Fruit fly (Drosophila melanogaster) whole organism, embryonic: ENCODE data around the gene Hsp67Ba.

Experiments used
- Abd-B ChIP-seq: fragments of 200-800 bp; sonication (Bioruptor generic); optimal IDR thresholded peaks from 2 replicates; lab custom pipeline; 2018; ENCODE audit warnings: missing biosample characterization, mild to moderate bottlenecking, missing genetic modification characterization, moderate library complexity
- Aef1 ChIP-seq: fragments of 200-800 bp; sonication (Bioruptor generic); IDR thresholded peaks from 3 replicates; pipeline ENCODE4 v1.3.6; 2022; ENCODE audit warnings: missing biosample characterization, missing genetic modification characterization
- Atf6 ChIP-seq: fragments of 200-800 bp; sonication (Bioruptor generic); IDR thresholded peaks from 2 replicates; pipeline ENCODE4 v1.3.6; 2022; ENCODE audit warnings: missing biosample characterization, missing genetic modification characterization
- BEAF-32 ChIP-seq: fragments of 200-800 bp; sonication (Bioruptor generic); optimal IDR thresholded peaks from 3 replicates; lab custom pipeline; 2017; ENCODE audit warnings: missing biosample characterization, missing genetic modification characterization, mild to moderate bottlenecking, moderate library complexity, missing genetic modification reagents
- CG1024 ChIP-seq: fragments of 200-800 bp; sonication (Bioruptor generic); IDR thresholded peaks from 2 replicates; pipeline ENCODE4 v1.3.6; 2022; ENCODE audit warnings: missing biosample characterization, missing genetic modification characterization
- CG10321 ChIP-seq: fragments of 200-800 bp; sonication (Bioruptor generic); IDR thresholded peaks from 2 replicates; pipeline ENCODE4 v1.3.6; 2022; ENCODE audit warnings: missing biosample characterization, missing genetic modification characterization
- CG10979 ChIP-seq: fragments of 200-800 bp; sonication (Bioruptor generic); optimal IDR thresholded peaks from 2 replicates; lab custom pipeline; 2018; ENCODE audit warnings: missing biosample characterization, mild to moderate bottlenecking, missing genetic modification characterization, moderate library complexity
- CG12659 ChIP-seq: fragments of 200-800 bp; sonication (Bioruptor generic); optimal IDR thresholded peaks from 3 replicates; lab custom pipeline; 2017; ENCODE audit warnings: mild to moderate bottlenecking, missing biosample characterization, missing genetic modification reagents, missing genetic modification characterization
- CG12769 ChIP-seq: fragments of 200-800 bp; sonication (Bioruptor generic); optimal IDR thresholded peaks from 2 replicates; lab custom pipeline; 2019; ENCODE audit warnings: missing biosample characterization, mild to moderate bottlenecking, missing genetic modification characterization, moderate library complexity
- CG14050 ChIP-seq: fragments of 200-800 bp; sonication (Bioruptor generic); IDR thresholded peaks from 3 replicates; pipeline ENCODE4 v1.3.6; 2022; ENCODE audit warnings: missing biosample characterization, missing genetic modification characterization
- CG14965 ChIP-seq: fragments of 200-800 bp; sonication (Bioruptor generic); optimal IDR thresholded peaks from 2 replicates; lab custom pipeline; 2016; ENCODE audit warnings: missing biosample characterization, missing genetic modification characterization, borderline replicate concordance
- CG18476 ChIP-seq: fragments of 200-800 bp; sonication (Bioruptor generic); optimal IDR thresholded peaks from 2 replicates; lab custom pipeline; 2016; ENCODE audit warnings: missing biosample characterization, mild to moderate bottlenecking, missing genetic modification characterization
- CG2120 ChIP-seq: fragments of 200-800 bp; sonication (Bioruptor generic); optimal IDR thresholded peaks from 3 replicates; lab custom pipeline; 2016; ENCODE audit warnings: missing biosample characterization, missing genetic modification characterization
- CG3065 ChIP-seq: fragments of 200-800 bp; sonication (Bioruptor generic); optimal IDR thresholded peaks from 2 replicates; lab custom pipeline; 2016; ENCODE audit warnings: missing biosample characterization, missing genetic modification characterization
- CG3995 ChIP-seq: fragments of 200-800 bp; sonication (Bioruptor generic); optimal IDR thresholded peaks from 3 replicates; lab custom pipeline; 2016; ENCODE audit warnings: missing biosample characterization, missing genetic modification characterization
- CG6175 ChIP-seq: fragments of 200-800 bp; sonication (Bioruptor generic); IDR thresholded peaks from 3 replicates; pipeline ENCODE4 v1.3.6; 2022; ENCODE audit warnings: missing biosample characterization, missing genetic modification characterization
- CG7987 ChIP-seq: fragments of 200-800 bp; sonication (Bioruptor generic); optimal IDR thresholded peaks from 2 replicates; lab custom pipeline; 2018; ENCODE audit warnings: missing biosample characterization, mild to moderate bottlenecking, missing genetic modification characterization, moderate library complexity
- CG8290 ChIP-seq, 3 experiments: fragments of 200-800 bp; sonication (Bioruptor generic); optimal IDR thresholded peaks; 2 replicates each; lab custom pipeline; 2016 to 2019; ENCODE audit warnings: missing biosample characterization in 3 of 3, missing genetic modification characterization in 3 of 3, mild to moderate bottlenecking in 2 of 3, moderate library complexity in 1 of 3
- Drgx ChIP-seq: fragments of 200-800 bp; sonication (Bioruptor generic); IDR thresholded peaks from 2 replicates; pipeline ENCODE4 v1.3.6; 2022; ENCODE audit warnings: missing biosample characterization, missing genetic modification characterization
- Eip74EF ChIP-seq, 2 experiments: fragments of 200-800 bp in 1 of 2; fragments of >200 bp in 1 of 2; sonication (Bioruptor generic) in 1 of 2; optimal IDR thresholded peaks; 2 replicates each; lab custom pipeline; 2017 to 2019; ENCODE audit warnings: missing biosample characterization in 2 of 2, missing genetic modification characterization in 2 of 2, mild to moderate bottlenecking in 1 of 2, moderate library complexity in 1 of 2
- Hr78 ChIP-seq, 2 experiments: fragments of 200-800 bp in 1 of 2; fragments of >200 bp in 1 of 2; sonication (Bioruptor generic) in 1 of 2; optimal IDR thresholded peaks; 2 replicates each; lab custom pipeline; 2017 to 2019; ENCODE audit warnings: missing biosample characterization in 2 of 2, missing genetic modification characterization in 2 of 2, mild to moderate bottlenecking in 1 of 2, moderate library complexity in 1 of 2
- Med ChIP-seq: fragments of 200-800 bp; sonication (Bioruptor generic); peaks from one replicate; lab custom pipeline; 2016; ENCODE audit warnings: missing biosample characterization, missing genetic modification characterization, mild to moderate bottlenecking, inconsistent platforms, moderate library complexity
- Rfx ChIP-seq: fragments of 200-800 bp; sonication (Bioruptor generic); IDR thresholded peaks from 2 replicates; pipeline ENCODE4 v1.3.6; 2022; ENCODE audit warnings: missing biosample characterization, missing genetic modification characterization
- Side ChIP-seq: fragments of 200-800 bp; sonication (Bioruptor generic); optimal IDR thresholded peaks from 2 replicates; lab custom pipeline; 2016; ENCODE audit warnings: missing biosample characterization, missing genetic modification characterization
- Trl ChIP-seq, 3 experiments: fragments of >200 bp in 2 of 3; fragments of 200-800 bp in 1 of 3; sonication (Bioruptor generic) in 1 of 3; optimal IDR thresholded peaks; 2 replicates in 1 of 3; 3 replicates in 2 of 3; lab custom pipeline; 2016 to 2017; ENCODE audit warnings: missing biosample characterization in 1 of 3, missing genetic modification characterization in 1 of 3
- abd-A ChIP-seq: fragments of 200-800 bp; sonication (Bioruptor generic); optimal IDR thresholded peaks from 3 replicates; lab custom pipeline; 2019; ENCODE audit warnings: missing biosample characterization, mild to moderate bottlenecking, missing genetic modification characterization, moderate library complexity
- aop ChIP-seq: fragments of 200-800 bp; sonication (Bioruptor generic); IDR thresholded peaks from 2 replicates; pipeline ENCODE4 v1.3.6; 2022; ENCODE audit warnings: missing biosample characterization, missing genetic modification characterization
- bcd ChIP-seq: fragments of 200-800 bp; sonication (Bioruptor generic); optimal IDR thresholded peaks from 2 replicates; lab custom pipeline; 2017; ENCODE audit warnings: missing biosample characterization, mild to moderate bottlenecking, missing genetic modification characterization
- cg ChIP-seq: fragments of 200-800 bp; sonication (Bioruptor generic); optimal IDR thresholded peaks from 3 replicates; lab custom pipeline; 2019; ENCODE audit warnings: missing biosample characterization, mild to moderate bottlenecking, missing genetic modification characterization, moderate library complexity
- chif ChIP-seq, 2 experiments: fragments of 200-800 bp; sonication (Bioruptor generic); optimal IDR thresholded peaks; 3 replicates each; lab custom pipeline; 2016; ENCODE audit warnings: missing biosample characterization in 2 of 2, missing genetic modification characterization in 2 of 2
- ci ChIP-seq: fragments of 200-800 bp; sonication (Bioruptor generic); IDR thresholded peaks from 3 replicates; pipeline ENCODE4 v1.3.6; 2022; ENCODE audit warnings: missing biosample characterization, missing genetic modification characterization
- dpn ChIP-seq, 2 experiments: fragments of 200-800 bp; sonication (Bioruptor generic); optimal IDR thresholded peaks; 3 replicates each; lab custom pipeline; 2016; ENCODE audit warnings: missing biosample characterization in 2 of 2, missing genetic modification characterization in 2 of 2
- exex ChIP-seq: fragments of 200-800 bp; sonication (Bioruptor generic); optimal IDR thresholded peaks from 4 replicates; lab custom pipeline; 2018; ENCODE audit warnings: missing biosample characterization, mild to moderate bottlenecking, missing genetic modification characterization, moderate library complexity
- ftz-f1 ChIP-seq: fragments of 200-800 bp; sonication (Bioruptor generic); optimal IDR thresholded peaks from 2 replicates; lab custom pipeline; 2016; ENCODE audit warnings: missing biosample characterization, missing genetic modification characterization
- klu ChIP-seq: fragments of 200-800 bp; sonication (Bioruptor generic); IDR thresholded peaks from 2 replicates; pipeline ENCODE4 v1.3.6; 2022; ENCODE audit warnings: missing biosample characterization, missing genetic modification characterization
- kni ChIP-seq: fragments of 200-800 bp; sonication (Bioruptor generic); optimal IDR thresholded peaks from 3 replicates; lab custom pipeline; 2017; ENCODE audit warnings: mild to moderate bottlenecking, missing biosample characterization, missing genetic modification reagents, missing genetic modification characterization
- nom ChIP-seq: fragments of 200-800 bp; sonication (Bioruptor generic); optimal IDR thresholded peaks from 2 replicates; lab custom pipeline; 2017; ENCODE audit warnings: missing biosample characterization, missing genetic modification characterization, mild to moderate bottlenecking, moderate library complexity, missing genetic modification reagents
- sr ChIP-seq: fragments of 200-800 bp; sonication (Bioruptor generic); IDR thresholded peaks from 3 replicates; pipeline ENCODE4 v1.3.6; 2022; ENCODE audit warnings: missing biosample characterization, missing genetic modification characterization
- stc ChIP-seq: fragments of 200-800 bp; sonication (Bioruptor generic); IDR thresholded peaks from 2 replicates; pipeline ENCODE4 v1.3.6; 2022; ENCODE audit warnings: missing biosample characterization, missing genetic modification characterization
- tap ChIP-seq: fragments of 200-800 bp; optimal IDR thresholded peaks from 3 replicates; lab custom pipeline; 2019; ENCODE audit warnings: missing biosample characterization, mild to moderate bottlenecking, missing genetic modification characterization, moderate library complexity
- tin ChIP-seq: fragments of 200-800 bp; sonication (Bioruptor generic); optimal IDR thresholded peaks from 3 replicates; lab custom pipeline; 2016; ENCODE audit warnings: missing biosample characterization, missing genetic modification characterization
- ttk ChIP-seq: fragments of 200-800 bp; sonication (Bioruptor generic); IDR thresholded peaks from 2 replicates; pipeline ENCODE4 v2.1.2; 2022; ENCODE audit warnings: missing biosample characterization, missing genetic modification characterization
- vvl ChIP-seq: fragments of 200-800 bp; sonication (Bioruptor generic); IDR thresholded peaks from 2 replicates; pipeline ENCODE4 v1.3.6; 2022; ENCODE audit warnings: missing biosample characterization, missing genetic modification characterization

The Hsp67Ba gene

dm6 chr3L:9339021-9339420 lies 40.3 kb downstream of the Hsp67Ba start (continued):
- TF ChIP-seq CG2120 (GFP tag; lab: Kevin White, UChicago) (peak; percentile 21), Rfx (GFP tag; lab: Robert Waterston, UW) (0 out of 2 replicates have a peak, but pooled peaks have one; percentile 25)

DNA sequence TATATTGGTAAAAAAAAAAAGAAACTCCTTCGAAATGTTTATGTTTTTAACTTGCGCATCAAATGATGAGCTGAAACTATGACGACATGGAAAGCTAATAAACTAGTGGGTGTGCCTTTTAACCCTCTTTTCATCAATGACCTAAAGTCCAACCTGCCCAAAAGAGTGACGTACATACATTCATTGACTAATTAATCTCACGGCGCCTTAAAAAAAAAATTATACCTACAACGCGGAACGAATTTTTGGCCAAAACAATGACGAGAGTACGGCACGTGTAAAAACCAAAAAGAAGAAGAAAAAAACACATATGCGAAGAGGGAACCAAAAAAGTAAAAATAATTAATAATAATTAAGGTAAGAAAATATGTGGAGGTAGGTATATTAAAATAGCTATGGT lies 40.8 kb downstream of the Hsp67Ba start, which contains the start of gene PGRP-LC:
PGRP-LC (plus strand) TSS at position 301 of the 400 bp plus-strand sequence.
- TF ChIP-seq tin (GFP tag; lab: Kevin White, UChicago) (no peak), CG1024 (no peak), CG3995 (GFP tag; lab: Kevin White, UChicago) (no peak), dpn (GFP tag; optimal IDR thresholded peaks at IDR 0.05; lab: Kevin White, UChicago) (no peak), BEAF-32 (no peak), Abd-B (GFP tag; lab: Kevin White, UChicago) (no peak)
- TF ChIP-seq, all 482 proteins: peak for 0

DNA sequence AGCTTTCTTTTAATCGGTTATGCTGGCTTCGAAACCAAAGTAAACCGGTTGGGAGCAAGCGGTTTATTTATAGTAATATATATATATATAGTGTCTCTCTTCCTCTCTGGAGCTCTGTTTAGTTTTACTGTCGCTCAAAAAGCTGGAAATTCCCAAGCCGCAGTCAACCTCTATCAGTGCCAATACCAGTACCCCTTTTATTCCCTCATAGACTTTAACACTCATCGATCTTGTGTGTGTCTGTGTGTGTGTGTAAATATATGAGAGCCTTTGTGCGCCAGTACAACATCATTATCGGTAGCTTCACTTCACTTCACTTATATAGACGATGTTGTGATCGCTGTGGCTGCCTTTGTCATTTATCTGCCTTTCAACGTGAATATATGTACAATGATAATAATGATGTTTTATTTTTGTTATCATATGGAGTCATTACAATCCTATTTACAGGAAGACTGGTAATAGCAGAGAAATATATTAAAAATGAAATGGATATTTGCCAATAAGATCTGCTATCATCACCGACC lies 41.3 kb downstream of the Hsp67Ba start:
- peak; percentile 50 for TF ChIP-seq Med (GFP tag; lab: Kevin White, UChicago)
- TF ChIP-seq CG18476 (GFP tag; lab: Kevin White, UChicago), result no peak
- no peak for TF ChIP-seq CG3065 (GFP tag; lab: Kevin White, UChicago)
- TF ChIP-seq nom (GFP tag; lab: Kevin White, UChicago), result peak; percentile 34
- TF ChIP-seq CG12769, result peak; percentile 63
- TF ChIP-seq sr (GFP tag; lab: Robert Waterston, UW), result no peak
- no peak for TF ChIP-seq Side
- peak; percentile 49 for TF ChIP-seq cg (GFP tag; lab: Kevin White, UChicago)
- TF ChIP-seq Trl (optimal IDR thresholded peaks at IDR 0.05; lab: Kevin White, UChicago), result peak; percentile 7 to 32
- TF ChIP-seq Trl (GFP tag; optimal IDR thresholded peaks at IDR 0.05; lab: Kevin White, UChicago), result no peak
- no peak for TF ChIP-seq bcd (GFP tag; lab: Kevin White, UChicago)
- no peak for TF ChIP-seq aop (GFP tag; lab: Robert Waterston, UW)
- peak; percentile 27 for TF ChIP-seq CG3995 (GFP tag; lab: Kevin White, UChicago)
- no peak for TF ChIP-seq CG12659 (GFP tag; lab: Kevin White, UChicago)

dm6 chr3L:9335711-9336110 lies 43.6 kb downstream of the Hsp67Ba start:
- no peak for TF ChIP-seq CG14965
- TF ChIP-seq Drgx (GFP tag; lab: Robert Waterston, UW), result peak; percentile 60; the same call in 1 of the 2 replicates
- peak; percentile 34; the same call in 1 of the 2 replicates for TF ChIP-seq Atf6
- peak; percentile 46; the same call in 1 of the 2 replicates for TF ChIP-seq klu (GFP tag; lab: Robert Waterston, UW)
- TF ChIP-seq Hr78 (GFP tag; optimal IDR thresholded peaks at IDR 0.05; lab: Kevin White, UChicago), result peak in 1 of 2 experiments; percentile 39
- peak; percentile 47; the same call in 1 of the 2 replicates for TF ChIP-seq vvl (GFP tag; lab: Robert Waterston, UW)
- TF ChIP-seq CG14050, result no peak
- peak; percentile 68 for TF ChIP-seq CG12769
- TF ChIP-seq CG8290 (GFP tag; optimal IDR thresholded peaks at IDR 0.05; lab: Kevin White, UChicago), result no peak
- TF ChIP-seq CG8290 (tag; optimal IDR thresholded peaks at IDR 0.05; lab: Kevin White, UChicago), result peak in 1 of 2 experiments; percentile 23
- no peak for TF ChIP-seq cg (GFP tag; lab: Kevin White, UChicago)
- TF ChIP-seq ftz-f1 (GFP tag; lab: Kevin White, UChicago), result no peak
- peak; percentile 72 for TF ChIP-seq ttk (GFP tag; lab: Robert Waterston, UW)
- peak; percentile 64; the same call in 1 of the 3 replicates for TF ChIP-seq CG6175 (GFP tag; lab: Robert Waterston, UW)
- TF ChIP-seq abd-A (tag; lab: Kevin White, UChicago), result peak; percentile 43
- 0 out of 2 replicates have a peak, but pooled peaks have one; percentile 21 for TF ChIP-seq stc (GFP tag; lab: Robert Waterston, UW)
- no peak for TF ChIP-seq CG10979 (tag; lab: Kevin White, UChicago)
- no peak for TF ChIP-seq chif (GFP tag; optimal IDR thresholded peaks at IDR 0.05; lab: Kevin White, UChicago)
- peak; percentile 47 for TF ChIP-seq kni (GFP tag; lab: Kevin White, UChicago)
- TF ChIP-seq Aef1 (GFP tag; lab: Robert Waterston, UW), result peak; percentile 80
- peak; percentile 17 for TF ChIP-seq exex (tag; lab: Kevin White, UChicago)
- no peak for TF ChIP-seq tap (tag; lab: Kevin White, UChicago)
- peak in 1 of 2 experiments; percentile 50 for TF ChIP-seq Eip74EF (GFP tag; optimal IDR thresholded peaks at IDR 0.05; lab: Kevin White, UChicago)
- TF ChIP-seq CG10321, result peak; percentile 44
- TF ChIP-seq CG7987 (GFP tag; lab: Kevin White, UChicago), result no peak
- 0 out of 3 replicates have a peak, but pooled peaks have one; percentile 32 for TF ChIP-seq ci (GFP tag; lab: Robert Waterston, UW)
